Worm (Caenorhabditis elegans) whole organism, L4 larva: ENCODE results near the gene ZK1055.6.

Source experiments
- D1046.2 ChIP-seq: fragments of 200-800 bp; sonication (Bioruptor generic); IDR thresholded peaks from 2 replicates; pipeline ENCODE4 v1.3.6; 2022; ENCODE audit warnings: missing genetic modification characterization, missing compliant biosample characterization
- F37D6.2 ChIP-seq: sonication (generic microtip); optimal IDR thresholded peaks from 2 replicates; lab custom pipeline; 2016; ENCODE audit warnings: mild to moderate bottlenecking, missing genetic modification characterization, missing compliant biosample characterization
- R02D3.7 ChIP-seq: fragments of 150-350 bp; sonication (generic microtip); optimal IDR thresholded peaks from 3 replicates; lab custom pipeline; 2014; ENCODE audit warnings: missing biosample characterization, missing genetic modification characterization
- Y5F2A.4 ChIP-seq: fragments of 200-800 bp; sonication (Bioruptor generic); optimal IDR thresholded peaks from 2 replicates; lab custom pipeline; 2018; ENCODE audit warnings: mild to moderate bottlenecking, missing genetic modification characterization, missing compliant biosample characterization
- ZK337.2 ChIP-seq: fragments of 200-800 bp; sonication (Bioruptor generic); IDR thresholded peaks from 2 replicates; pipeline ENCODE4 v1.3.6; 2022; ENCODE audit warnings: missing genetic modification reagents, missing genetic modification characterization, missing compliant biosample characterization
- ZK546.5 ChIP-seq, 2 experiments: sonication (generic microtip); optimal IDR thresholded peaks; 2 replicates each; lab custom pipeline; 2017; ENCODE audit warnings: missing biosample characterization in 2 of 2, missing genetic modification characterization in 2 of 2
- aha-1 ChIP-seq: fragments of 150-350 bp; peaks from one replicate; lab custom pipeline; 2014; ENCODE audit warnings: missing biosample characterization, missing genetic modification characterization
- ama-1 ChIP-seq: fragments of 150-350 bp; optimal IDR thresholded peaks from 2 replicates; lab custom pipeline; 2014; ENCODE audit warnings: inconsistent platforms, mixed read lengths
- attf-4 ChIP-seq: sonication (generic microtip); optimal IDR thresholded peaks from 3 replicates; lab custom pipeline; 2017; ENCODE audit warnings: missing biosample characterization, missing genetic modification characterization
- ceh-62 ChIP-seq: sonication (generic microtip); optimal IDR thresholded peaks from 2 replicates; lab custom pipeline; 2017; ENCODE audit warnings: missing biosample characterization, missing genetic modification characterization
- daf-12 ChIP-seq: fragments of 150-350 bp; optimal IDR thresholded peaks from 2 replicates; lab custom pipeline; 2014; ENCODE audit warnings: missing biosample characterization, missing genetic modification reagents, missing genetic modification characterization
- dmd-6 ChIP-seq: fragments of 200-800 bp; sonication (Bioruptor generic); IDR thresholded peaks from 2 replicates; pipeline ENCODE4 v1.3.6; 2022; ENCODE audit warnings: missing genetic modification reagents, missing genetic modification characterization, missing compliant biosample characterization
- duxl-1 ChIP-seq: sonication (generic microtip); optimal IDR thresholded peaks from 2 replicates; lab custom pipeline; 2016; ENCODE audit warnings: mild to moderate bottlenecking, missing genetic modification characterization, moderate library complexity, missing compliant biosample characterization; ENCODE audit not compliant: poor library complexity
- egl-43 ChIP-seq: fragments of 200-800 bp; sonication (Bioruptor generic); IDR thresholded peaks from 2 replicates; pipeline ENCODE4 v1.3.6; 2022; ENCODE audit warnings: missing genetic modification reagents, missing genetic modification characterization, missing compliant biosample characterization
- fkh-10 ChIP-seq: fragments of 150-350 bp; optimal IDR thresholded peaks from 2 replicates; lab custom pipeline; 2014; ENCODE audit warnings: missing biosample characterization, missing genetic modification reagents, missing genetic modification characterization
- fos-1 ChIP-seq: fragments of 150-350 bp; optimal IDR thresholded peaks from 2 replicates; lab custom pipeline; 2014; ENCODE audit warnings: missing biosample characterization, missing genetic modification characterization
- hif-1 ChIP-seq, 2 experiments: sonication (generic microtip); optimal IDR thresholded peaks; 2 replicates each; lab custom pipeline; 2016 to 2017; ENCODE audit warnings: missing compliant biosample characterization in 2 of 2, missing genetic modification characterization in 2 of 2, missing genetic modification reagents in 2 of 2, missing genotype in 2 of 2, mild to moderate bottlenecking in 1 of 2
- hmg-1.1 ChIP-seq: fragments of 200-800 bp; sonication (Bioruptor generic); IDR thresholded peaks from 2 replicates; pipeline ENCODE4 v1.3.6; 2022; ENCODE audit warnings: missing genetic modification reagents, missing genetic modification characterization, missing compliant biosample characterization
- lim-7 ChIP-seq: fragments of 200-800 bp; sonication (Bioruptor generic); IDR thresholded peaks from 2 replicates; pipeline ENCODE4 v1.3.6; 2022; ENCODE audit warnings: missing genetic modification characterization, missing compliant biosample characterization
- lin-13 ChIP-seq: fragments of 150-350 bp; optimal IDR thresholded peaks from 2 replicates; lab custom pipeline; 2014; ENCODE audit warnings: missing biosample characterization, missing genetic modification reagents, missing genetic modification characterization
- lin-15B ChIP-seq: fragments of 150-350 bp; sonication (generic microtip); optimal IDR thresholded peaks from 3 replicates; lab custom pipeline; 2014; ENCODE audit warnings: missing biosample characterization, missing genetic modification characterization
- lir-3 ChIP-seq: sonication (generic microtip); optimal IDR thresholded peaks from 2 replicates; lab custom pipeline; 2016; ENCODE audit warnings: mild to moderate bottlenecking, missing genetic modification characterization, missing compliant biosample characterization
- lsy-2 ChIP-seq, 2 experiments: fragments of 150-350 bp in 1 of 2; sonication (generic microtip) in 1 of 2; optimal IDR thresholded peaks; 2 replicates each; lab custom pipeline; 2014 to 2017; ENCODE audit warnings: missing biosample characterization in 2 of 2, missing genetic modification characterization in 2 of 2
- madf-9 ChIP-seq: fragments of 200-800 bp; sonication (Bioruptor generic); conservative IDR thresholded peaks from 2 replicates; pipeline ENCODE4 v1.3.6; 2022; ENCODE audit warnings: missing genetic modification reagents, missing genetic modification characterization, missing compliant biosample characterization
- mep-1 ChIP-seq: fragments of 150-350 bp; sonication (generic microtip); optimal IDR thresholded peaks from 3 replicates; lab custom pipeline; 2014; ENCODE audit warnings: missing biosample characterization, missing genetic modification characterization
- mes-2 ChIP-seq: sonication (generic microtip); optimal IDR thresholded peaks from 2 replicates; lab custom pipeline; 2016; ENCODE audit warnings: missing genotype, mild to moderate bottlenecking, missing genetic modification characterization, missing compliant biosample characterization; ENCODE audit not compliant: poor library complexity, severe bottlenecking
- mxl-2 ChIP-seq: fragments of 200-800 bp; sonication (Bioruptor generic); conservative IDR thresholded peaks from 2 replicates; pipeline ENCODE4 v1.3.6; 2022; ENCODE audit warnings: missing genetic modification reagents, missing genetic modification characterization, missing compliant biosample characterization
- nhr-237 ChIP-seq: sonication (generic microtip); optimal IDR thresholded peaks from 2 replicates; lab custom pipeline; 2017; ENCODE audit warnings: missing biosample characterization, missing genetic modification characterization
- nhr-42 ChIP-seq: fragments of 200-800 bp; sonication (Bioruptor generic); IDR thresholded peaks from 2 replicates; pipeline ENCODE4 v1.3.6; 2022; ENCODE audit warnings: missing genetic modification characterization, missing compliant biosample characterization
- nhr-48 ChIP-seq: sonication (generic microtip); optimal IDR thresholded peaks from 2 replicates; lab custom pipeline; 2016; ENCODE audit warnings: mild to moderate bottlenecking, missing genetic modification characterization, missing compliant biosample characterization
- nhr-6 ChIP-seq: fragments of 150-350 bp; optimal IDR thresholded peaks from 2 replicates; lab custom pipeline; 2014; ENCODE audit warnings: missing biosample characterization, missing genetic modification characterization
- nhr-76 ChIP-seq: fragments of 150-350 bp; optimal IDR thresholded peaks from 2 replicates; lab custom pipeline; 2014; ENCODE audit warnings: missing biosample characterization, missing genetic modification characterization
- pha-4 ChIP-seq, 2 experiments: fragments of 150-350 bp in 1 of 2; fragments of 200-800 bp in 1 of 2; sonication (Bioruptor generic) in 1 of 2; IDR thresholded peaks in 1 of 2; optimal IDR thresholded peaks in 1 of 2; 2 replicates each; pipeline versions ENCODE4 v1.3.6 to Lab custom; 2014 to 2022; ENCODE audit warnings: missing genetic modification characterization in 2 of 2, missing genetic modification reagents in 2 of 2, missing biosample characterization in 1 of 2, missing compliant biosample characterization in 1 of 2
- rbr-2 ChIP-seq: sonication (generic microtip); optimal IDR thresholded peaks from 2 replicates; lab custom pipeline; 2016; ENCODE audit warnings: missing genotype, missing genetic modification characterization, missing compliant biosample characterization
- set-16 ChIP-seq: fragments of 200-800 bp; sonication (Bioruptor generic); IDR thresholded peaks from 2 replicates; pipeline ENCODE4 v1.3.6; 2022; ENCODE audit warnings: missing genetic modification reagents, missing genetic modification characterization, missing compliant biosample characterization
- skn-1 ChIP-seq: fragments of 150-350 bp; optimal IDR thresholded peaks from 2 replicates; lab custom pipeline; 2014; ENCODE audit warnings: missing biosample characterization, missing genetic modification characterization
- snpc-4 ChIP-seq: fragments of 150-350 bp; optimal IDR thresholded peaks from 2 replicates; lab custom pipeline; 2014; ENCODE audit warnings: missing biosample characterization, missing genetic modification characterization
- spr-1 ChIP-seq: sonication (generic microtip); optimal IDR thresholded peaks from 2 replicates; lab custom pipeline; 2016; ENCODE audit warnings: mild to moderate bottlenecking, missing genetic modification characterization, missing compliant biosample characterization
- tag-97 ChIP-seq: fragments of 200-800 bp; sonication (Bioruptor generic); IDR thresholded peaks from 2 replicates; pipeline ENCODE4 v1.3.6; 2022; ENCODE audit warnings: missing genetic modification characterization, missing compliant biosample characterization
- unc-130 ChIP-seq: sonication (generic microtip); optimal IDR thresholded peaks from 2 replicates; lab custom pipeline; 2016; ENCODE audit warnings: missing genetic modification reagents, missing genetic modification characterization, missing compliant biosample characterization
- vab-7 ChIP-seq: fragments of 200-800 bp; sonication (Bioruptor generic); IDR thresholded peaks from 2 replicates; pipeline ENCODE4 v1.3.6; 2022; ENCODE audit warnings: missing genetic modification reagents, missing genetic modification characterization, missing compliant biosample characterization
- zag-1 ChIP-seq: fragments of 150-350 bp; optimal IDR thresholded peaks from 2 replicates; lab custom pipeline; 2014; ENCODE audit warnings: missing biosample characterization, missing genetic modification characterization
- zfp-2 ChIP-seq: sonication (generic microtip); optimal IDR thresholded peaks from 2 replicates; lab custom pipeline; 2016; ENCODE audit warnings: mild to moderate bottlenecking, missing genetic modification characterization, missing compliant biosample characterization
- zfp-3 ChIP-seq: fragments of 200-800 bp; sonication (Bioruptor generic); conservative IDR thresholded peaks from 2 replicates; pipeline ENCODE4 v1.3.6; 2022; ENCODE audit warnings: missing genetic modification reagents, missing genetic modification characterization, missing compliant biosample characterization
- zip-11 ChIP-seq: fragments of 200-800 bp; sonication (Bioruptor generic); IDR thresholded peaks from 2 replicates; pipeline ENCODE4 v1.3.6; 2022; ENCODE audit warnings: missing genetic modification characterization, missing compliant biosample characterization

The ZK1055.6 gene

ce11 chrV:6558103-6558502, 44.3 kb downstream of the ZK1055.6 start, which contains the start of gene spp-20:
spp-20 (minus strand) TSS chrV:6558203.
- TF ChIP-seq nhr-237 (tag; lab: Kevin White, UChicago) (no peak), egl-43 (GFP tag; lab: Robert Waterston, UW) (no peak), zfp-3 (GFP tag; lab: Robert Waterston, UW) (no peak), duxl-1 (no peak)

DNA sequence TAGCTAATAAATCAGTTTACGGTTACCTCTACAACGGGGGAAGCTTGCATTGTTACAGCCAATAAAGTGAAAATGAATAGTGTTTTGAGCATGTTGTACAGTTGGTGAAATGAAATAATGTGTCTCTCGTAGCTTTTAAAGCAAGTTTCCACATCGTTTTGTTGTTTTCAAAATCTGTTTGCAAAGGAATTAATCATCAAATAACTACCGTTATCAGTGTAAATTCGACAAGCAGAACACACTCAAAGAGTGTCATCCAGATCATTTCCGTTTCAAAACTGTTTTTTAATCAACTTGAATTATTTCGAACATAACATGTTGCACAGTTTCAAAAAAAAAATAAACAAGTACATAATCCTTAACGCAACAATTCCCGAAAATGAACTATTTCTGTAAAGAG, 45.4 kb downstream of the ZK1055.6 start, which contains the start of gene spp-27:
Gene spp-27, minus strand, starts transcription at position 101 of the 400 bp plus-strand sequence.
- TF ChIP-seq fkh-10 (GFP tag; lab: Kevin White, UChicago) (no peak), nhr-48 (tag; lab: Kevin White, UChicago) (no peak)

ce11 chrV:6554308-6554707, 48.1 kb downstream of the ZK1055.6 start, which contains the start of gene K04A8.19:
K04A8.19 (minus strand) TSS chrV:6554408.
- TF ChIP-seq duxl-1: no peak
- TF ChIP-seq Y5F2A.4 (GFP tag; lab: Kevin White, UChicago): no peak
- TF ChIP-seq unc-130 (GFP tag; lab: Kevin White, UChicago): no peak
- TF ChIP-seq lin-15B: no peak
- TF ChIP-seq mep-1: no peak
- TF ChIP-seq madf-9 (GFP tag; lab: Robert Waterston, UW): no peak
- no peak for TF ChIP-seq dmd-6 (GFP tag; lab: Robert Waterston, UW)
- TF ChIP-seq ZK546.5 (tag; optimal IDR thresholded peaks at IDR 0.05; lab: Kevin White, UChicago): no peak
- no peak for TF ChIP-seq F37D6.2 (tag; lab: Kevin White, UChicago)
- TF ChIP-seq pha-4 (GFP tag; IDR thresholded peaks at IDR 0.05; lab: Robert Waterston, UW): no peak
- no peak for TF ChIP-seq pha-4 (tag; optimal IDR thresholded peaks at IDR 0.05; lab: Kevin White, UChicago)
- TF ChIP-seq lsy-2 (tag; optimal IDR thresholded peaks at IDR 0.05; lab: Kevin White, UChicago): no peak
- no peak for TF ChIP-seq ceh-62 (tag; lab: Kevin White, UChicago)
- no peak for TF ChIP-seq R02D3.7 (tag; lab: Kevin White, UChicago)
- TF ChIP-seq zip-11 (GFP tag; lab: Robert Waterston, UW): no peak
- TF ChIP-seq nhr-42 (GFP tag; lab: Robert Waterston, UW): no peak
- no peak for TF ChIP-seq skn-1 (tag; lab: Kevin White, UChicago)
- no peak for TF ChIP-seq egl-43 (GFP tag; lab: Robert Waterston, UW)
- no peak for TF ChIP-seq fos-1 (tag; lab: Kevin White, UChicago)
- TF ChIP-seq nhr-76: no peak

- no peak for TF ChIP-seq snpc-4 (tag; lab: Kevin White, UChicago)
- TF ChIP-seq zag-1 (tag; lab: Kevin White, UChicago): no peak
- no peak for TF ChIP-seq mxl-2 (GFP tag; lab: Robert Waterston, UW)
- no peak for TF ChIP-seq ama-1 (lab: Kevin White, UChicago)
- no peak for TF ChIP-seq aha-1 (tag; lab: Kevin White, UChicago)
- TF ChIP-seq hmg-1.1: peak; percentile 41; the same call in 1 of the 2 replicates
- TF ChIP-seq daf-12: no peak
- TF ChIP-seq nhr-76: no peak
- TF ChIP-seq set-16 (GFP tag; lab: Robert Waterston, UW): no peak
- no peak for TF ChIP-seq nhr-6 (tag; lab: Kevin White, UChicago)
- peak; percentile 70; the same call in 1 of the 2 replicates for TF ChIP-seq ZK337.2 (GFP tag; lab: Robert Waterston, UW)
- no peak for TF ChIP-seq lin-13
- no peak for TF ChIP-seq lir-3 (tag; lab: Kevin White, UChicago)
- TF ChIP-seq lin-15B: no peak
- TF ChIP-seq ceh-62 (tag; lab: Kevin White, UChicago): no peak
- TF ChIP-seq zfp-2 (tag; lab: Kevin White, UChicago): no peak
- no peak for TF ChIP-seq nhr-42 (GFP tag; lab: Robert Waterston, UW)
- peak; percentile 21 for TF ChIP-seq unc-130 (GFP tag; lab: Kevin White, UChicago)
- no peak for TF ChIP-seq spr-1 (tag; lab: Kevin White, UChicago)
- peak; percentile 9 for TF ChIP-seq rbr-2
- TF ChIP-seq hif-1 (tag; optimal IDR thresholded peaks at IDR 0.05; lab: Kevin White, UChicago): no peak
- no peak for TF ChIP-seq tag-97 (GFP tag; lab: Robert Waterston, UW)
- peak; percentile 78 for TF ChIP-seq vab-7 (GFP tag; lab: Robert Waterston, UW)
- TF ChIP-seq mes-2 (tag; lab: Kevin White, UChicago): no peak
- TF ChIP-seq D1046.2 (GFP tag; lab: Robert Waterston, UW): 0 out of 2 replicates have a peak, but pooled peaks have one; percentile 49
- TF ChIP-seq attf-4 (tag; lab: Kevin White, UChicago): no peak
- peak; percentile 86 for TF ChIP-seq lim-7
Measured at ce11 chrV:6551707-6552390, 50.6 kb downstream of the ZK1055.6 start, which contains the start of gene twk-10. twk-10 (plus strand) TSS chrV:6552340.
